Fruit fly (Drosophila melanogaster): ENCODE results near the gene CG31142.

Gene CG31142

DNA sequence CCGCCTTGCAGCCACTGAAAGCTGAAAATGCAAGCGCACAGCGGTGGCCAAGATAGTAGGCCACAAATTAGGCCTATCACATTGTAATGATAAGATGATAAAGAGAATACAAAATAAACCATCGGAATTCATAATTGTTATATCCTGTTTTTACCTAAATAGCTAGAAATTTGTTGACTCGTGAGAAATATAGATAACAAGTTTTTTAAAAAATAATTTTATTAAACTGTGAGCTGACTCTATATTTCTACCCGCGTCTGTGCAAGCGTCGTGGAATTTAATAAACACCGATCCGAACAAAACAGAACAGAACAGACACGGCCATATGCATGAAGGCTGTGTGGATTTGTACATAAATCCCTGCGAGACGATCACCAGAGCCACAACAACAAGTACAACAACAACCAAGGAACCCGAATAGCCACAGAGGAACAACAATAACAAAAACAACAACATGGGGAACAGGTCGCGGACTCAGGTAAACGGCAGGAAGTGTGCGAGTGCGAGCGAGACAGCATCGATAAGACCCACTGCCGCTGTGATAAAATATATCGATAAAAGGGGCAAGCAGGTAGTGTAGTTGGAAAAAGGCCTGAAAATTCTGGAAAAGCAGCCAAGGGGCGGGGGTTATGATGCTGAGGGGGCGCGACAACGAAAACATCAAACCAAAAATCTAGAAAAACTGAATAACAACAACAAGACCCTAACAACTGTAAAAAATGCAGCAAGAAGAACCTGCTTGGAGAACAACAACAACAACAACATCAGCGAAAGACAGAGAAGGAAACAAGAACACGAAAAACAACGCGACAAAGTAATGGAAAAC lies 42.6 kb upstream of the CG31142 start (continued):
- TF ChIP-seq CG1233 (GFP tag; optimal IDR thresholded peaks at IDR 0.05) (peak; percentile 71), ttk (GFP tag; IDR thresholded peaks at IDR 0.05) (peak; percentile 81), GATAe (GFP tag; conservative IDR thresholded peaks at IDR 0.05) (0 out of 2 replicates have a peak, but pooled peaks have one; percentile 10), chm (GFP tag; IDR thresholded peaks at IDR 0.05) (peak; percentile 59; the same call in 1 of the 2 replicates), Ets65A (GFP tag) (peak; percentile 90), CTCF (GFP tag; optimal IDR thresholded peaks at IDR 0.05) (peak; percentile 49), CG18476 (GFP tag; optimal IDR thresholded peaks at IDR 0.05) (peak; percentile 81), CG31224 (GFP tag; IDR thresholded peaks at IDR 0.05) (peak; percentile 50), CG4282 (GFP tag; optimal IDR thresholded peaks at IDR 0.05) (no peak), Dip2 (GFP tag; IDR thresholded peaks at IDR 0.05) (no peak), gce (GFP tag; IDR thresholded peaks at IDR 0.05) (peak; percentile 77; the same call in 2 of the 3 replicates), CG6791 (GFP tag; IDR thresholded peaks at IDR 0.05; ENCODE audit: partially characterized antibody) (no peak), exex (tag; optimal IDR thresholded peaks at IDR 0.05) (peak; percentile 11), CG13123 (GFP tag; optimal IDR thresholded peaks at IDR 0.05) (peak; percentile 20), gcm2 (GFP tag; optimal IDR thresholded peaks at IDR 0.05) (peak; percentile 76), CrebB (tag; optimal IDR thresholded peaks at IDR 0.05) (peak; percentile 60), Oaz (GFP tag; IDR thresholded peaks at IDR 0.05) (no peak), yki (optimal IDR thresholded peaks at IDR 0.05) (no peak), pum (GFP tag; optimal IDR thresholded peaks at IDR 0.05) (peak; percentile 80), sr (GFP tag; IDR thresholded peaks at IDR 0.05) (no peak; the same call in 2 of the 3 replicates), CG10979 (tag; optimal IDR thresholded peaks at IDR 0.05) (peak; percentile 97), CG16813 (GFP tag; IDR thresholded peaks at IDR 0.05; ENCODE audit: partially characterized antibody) (no peak), Nf-YC (tag; optimal IDR thresholded peaks at IDR 0.05) (peak; percentile 55), CG17361 (GFP tag; IDR thresholded peaks at IDR 0.05) (peak; percentile 90), hbn (GFP tag; IDR thresholded peaks at IDR 0.05; ENCODE audit: partially characterized antibody) (no peak), inv (GFP tag; IDR thresholded peaks at IDR 0.05; ENCODE audit: partially characterized antibody) (0 out of 2 replicates have a peak, but pooled peaks have one; percentile 9), fu2 (GFP tag; optimal IDR thresholded peaks at IDR 0.05) (peak; percentile 10), Dll (GFP tag; IDR thresholded peaks at IDR 0.05; ENCODE audit: partially characterized antibody) (no peak), Abd-B (GFP tag; optimal IDR thresholded peaks at IDR 0.05) (peak; percentile 74), Sox100B (GFP tag; optimal IDR thresholded peaks at IDR 0.05) (peak; percentile 91), Dek (tag; optimal IDR thresholded peaks at IDR 0.05) (peak; percentile 43), CG4854 (GFP tag; optimal IDR thresholded peaks at IDR 0.05) (peak; percentile 57), hb (GFP tag; IDR thresholded peaks at IDR 0.05; ENCODE audit: partially characterized antibody) (no peak), btn (GFP tag; optimal IDR thresholded peaks at IDR 0.05) (peak; percentile 63), CG4328 (GFP tag; optimal IDR thresholded peaks at IDR 0.05) (peak; percentile 74), CG12659 (GFP tag; optimal IDR thresholded peaks at IDR 0.05) (peak; percentile 70), D19B (GFP tag; optimal IDR thresholded peaks at IDR 0.05) (no peak), emc (GFP tag; optimal IDR thresholded peaks at IDR 0.05) (no peak), CG16815 (GFP tag; optimal IDR thresholded peaks at IDR 0.05) (peak; percentile 83), br (optimal IDR thresholded peaks at IDR 0.05) (no peak), CG3281 (GFP tag; optimal IDR thresholded peaks at IDR 0.05) (peak; percentile 62), zen (tag; optimal IDR thresholded peaks at IDR 0.05) (peak; percentile 95), CG1602 (GFP tag; optimal IDR thresholded peaks at IDR 0.05) (peak; percentile 83), CG2875 (GFP tag; optimal IDR thresholded peaks at IDR 0.05) (peak; percentile 84), NC2α (GFP tag; optimal IDR thresholded peaks at IDR 0.05) (peak; percentile 50), CG9609 (GFP tag; optimal IDR thresholded peaks at IDR 0.05) (peak; percentile 64), CG12769 (tag; optimal IDR thresholded peaks at IDR 0.05) (peak; percentile 22), CG6689 (GFP tag; IDR thresholded peaks at IDR 0.05) (peak; percentile 89), CG6683 (GFP tag; optimal IDR thresholded peaks at IDR 0.05) (peak; percentile 58), HLH3B (GFP tag; IDR thresholded peaks at IDR 0.05) (peak; percentile 82)

Data from whole organism, embryonic.